Fruit fly (Drosophila melanogaster): ENCODE measurements around the gene CG15262.

Gene CG15262

DNA sequence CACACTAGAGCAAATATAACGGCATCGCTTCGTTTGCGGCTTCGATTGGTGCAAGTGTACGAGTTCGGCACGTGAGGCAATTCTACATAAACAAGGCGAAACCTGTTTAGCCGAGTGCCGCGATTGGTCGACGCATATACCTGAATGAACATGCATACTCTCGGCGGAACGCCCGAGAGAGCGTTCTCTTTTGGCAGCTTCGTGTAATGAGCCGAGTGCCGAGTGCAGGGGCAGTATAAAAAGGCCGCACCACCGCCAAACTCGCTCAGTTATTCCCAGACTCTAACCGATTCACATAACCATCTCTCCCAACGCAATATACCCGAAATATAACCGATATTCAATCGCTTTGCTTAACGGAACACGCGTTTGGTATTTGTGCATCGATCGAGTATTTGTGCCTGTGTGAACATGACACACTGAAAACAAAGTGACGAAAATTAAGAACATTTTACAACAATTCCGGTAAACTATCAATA, 36.0 kb downstream of the CG15262 start, which contains the start of gene esg:
esg (plus strand) TSS at position 265 of the 479 bp plus-strand sequence.
- TF ChIP-seq kay (GFP tag; ENCODE audit: borderline replicate concordance) (peak; percentile 41), pad (GFP tag; optimal IDR thresholded peaks at IDR 0.05) (peak; percentile 58), Hr96 (GFP tag; optimal IDR thresholded peaks at IDR 0.05) (no peak), ovo (GFP tag; optimal IDR thresholded peaks at IDR 0.05) (peak; percentile 83)

DNA sequence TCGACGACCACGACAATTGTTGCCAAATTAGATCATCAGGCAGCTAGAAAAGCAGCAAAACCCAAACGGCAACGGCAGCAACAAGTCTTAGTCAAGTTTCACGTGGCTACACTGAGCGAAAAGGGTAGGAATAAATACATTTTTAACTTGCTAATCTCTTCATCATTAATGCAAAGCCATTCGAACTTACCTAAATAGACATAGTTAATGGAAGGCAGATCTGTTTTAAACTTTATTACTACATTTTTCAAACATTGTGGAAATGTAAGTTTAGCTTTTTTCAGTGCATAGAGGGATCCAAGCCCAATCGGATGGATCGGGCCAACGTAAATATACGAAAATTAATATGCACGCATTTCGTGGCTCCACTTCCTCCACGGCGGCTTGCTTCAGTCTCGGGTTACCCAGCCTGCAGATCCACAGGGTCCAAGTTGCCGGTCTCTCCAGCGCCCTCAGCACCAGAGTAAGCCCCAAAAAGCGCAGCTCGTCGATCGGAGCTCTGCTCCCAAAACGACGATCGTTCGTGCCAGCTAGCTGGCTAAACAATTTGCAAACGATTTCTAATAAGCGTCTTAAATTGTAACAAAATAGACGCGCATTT, 39.7 kb downstream of the CG15262 start:
- no peak for TF ChIP-seq toe (GFP tag; optimal IDR thresholded peaks at IDR 0.05)
- TF ChIP-seq CG7045 (GFP tag; optimal IDR thresholded peaks at IDR 0.05), result no peak
- no peak for TF ChIP-seq cnc (optimal IDR thresholded peaks at IDR 0.05)
- TF ChIP-seq pad (GFP tag; optimal IDR thresholded peaks at IDR 0.05), result no peak
- TF ChIP-seq cic (GFP tag; optimal IDR thresholded peaks at IDR 0.05), result no peak
- TF ChIP-seq CG5204 (GFP tag; optimal IDR thresholded peaks at IDR 0.05), result no peak

DNA sequence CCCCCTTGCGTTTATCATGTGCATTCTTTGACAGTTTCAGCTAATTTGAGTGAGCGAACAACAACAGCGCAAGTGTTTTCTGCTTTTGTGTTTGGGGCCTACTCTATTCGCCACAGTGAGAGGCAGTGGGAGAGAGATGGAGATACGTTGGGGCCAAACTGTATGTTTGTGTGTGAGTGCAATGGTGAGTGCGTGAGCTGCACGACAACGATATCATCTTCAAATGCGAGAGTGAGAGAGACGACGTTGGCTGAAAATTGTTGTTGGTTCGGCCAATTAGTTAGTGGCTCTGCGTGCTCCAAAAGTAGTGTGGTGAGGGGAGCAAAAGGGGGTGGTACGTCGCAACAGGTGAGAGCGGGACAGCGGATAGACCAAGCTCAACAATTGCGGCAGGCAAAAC, 42.0 kb downstream of the CG15262 start:
- TF ChIP-seq CG33017 (tag; optimal IDR thresholded peaks at IDR 0.05) (no peak), CG7101 (tag; optimal IDR thresholded peaks at IDR 0.05) (no peak), Mnt (GFP tag; optimal IDR thresholded peaks at IDR 0.05) (no peak), Crg-1 (GFP tag; optimal IDR thresholded peaks at IDR 0.05) (no peak), kay (GFP tag; ENCODE audit: borderline replicate concordance) (no peak), Hr96 (GFP tag; optimal IDR thresholded peaks at IDR 0.05) (no peak), cnc (optimal IDR thresholded peaks at IDR 0.05) (no peak), pad (GFP tag; optimal IDR thresholded peaks at IDR 0.05) (no peak), CG14711 (tag; optimal IDR thresholded peaks at IDR 0.05) (no peak), Clk (GFP tag; optimal IDR thresholded peaks at IDR 0.05) (no peak), CG7045 (GFP tag; optimal IDR thresholded peaks at IDR 0.05) (no peak), ovo (GFP tag; optimal IDR thresholded peaks at IDR 0.05) (no peak)

DNA sequence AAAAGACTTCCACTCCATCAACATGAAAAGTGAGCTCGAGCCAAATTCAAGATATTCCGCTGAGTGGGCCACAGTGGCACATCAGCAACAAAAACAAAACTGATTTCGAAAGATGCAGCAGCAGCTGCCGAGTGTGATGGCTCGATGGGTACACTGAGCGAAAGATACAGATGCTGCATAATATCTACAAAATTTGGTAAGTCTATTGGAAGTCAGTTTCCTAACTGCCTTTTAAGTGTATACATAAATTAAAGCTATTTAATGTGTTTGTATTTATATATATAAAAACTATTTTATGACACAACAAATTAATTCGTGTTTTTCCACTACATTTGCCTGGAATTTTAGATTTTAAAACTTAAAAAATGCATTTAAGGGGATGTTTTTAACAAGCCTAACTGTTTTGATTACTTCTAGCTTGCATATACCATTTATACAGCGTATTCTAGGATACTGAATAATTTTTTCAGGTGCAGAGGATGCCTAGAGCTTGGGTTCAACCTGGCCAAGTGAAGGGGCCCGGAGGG, 45.8 kb downstream of the CG15262 start:
- TF ChIP-seq Crg-1 (GFP tag; optimal IDR thresholded peaks at IDR 0.05) (no peak), CG7101 (tag; optimal IDR thresholded peaks at IDR 0.05) (no peak), Clk (GFP tag; optimal IDR thresholded peaks at IDR 0.05) (no peak), CG12768 (GFP tag; optimal IDR thresholded peaks at IDR 0.05) (no peak), tj (GFP tag; optimal IDR thresholded peaks at IDR 0.05) (no peak), CG1620 (GFP tag; optimal IDR thresholded peaks at IDR 0.05) (no peak), ovo (GFP tag; optimal IDR thresholded peaks at IDR 0.05) (no peak), cic (GFP tag; optimal IDR thresholded peaks at IDR 0.05) (no peak), CG33017 (tag; optimal IDR thresholded peaks at IDR 0.05) (no peak), Mnt (GFP tag; optimal IDR thresholded peaks at IDR 0.05) (no peak), bab1 (GFP tag; optimal IDR thresholded peaks at IDR 0.05) (no peak), CG14711 (tag; optimal IDR thresholded peaks at IDR 0.05) (no peak), kay (GFP tag; ENCODE audit: borderline replicate concordance) (no peak), toe (GFP tag; optimal IDR thresholded peaks at IDR 0.05) (no peak), CG5204 (GFP tag; optimal IDR thresholded peaks at IDR 0.05) (no peak), CG7045 (GFP tag; optimal IDR thresholded peaks at IDR 0.05) (no peak)

DNA sequence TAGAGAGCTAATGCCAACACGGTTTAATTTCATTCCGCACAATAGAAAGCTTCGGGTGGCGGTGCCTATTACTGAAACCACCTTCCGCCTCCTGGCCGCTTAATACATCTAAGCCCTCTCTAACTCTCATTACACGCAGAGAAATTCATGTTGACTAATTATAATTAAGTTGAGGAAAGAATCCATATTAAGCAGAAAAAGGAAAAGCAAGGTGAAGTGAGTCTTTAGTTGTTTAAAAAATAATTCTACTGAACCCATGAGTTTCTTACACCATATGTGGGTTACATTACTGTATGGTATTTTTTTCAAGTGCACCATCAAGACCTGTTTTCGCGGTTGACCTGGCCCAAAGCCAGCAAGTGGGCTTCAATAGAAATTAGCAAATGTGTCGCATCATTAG, 47.7 kb downstream of the CG15262 start:
- TF ChIP-seq toe (GFP tag; optimal IDR thresholded peaks at IDR 0.05), result no peak
- no peak for TF ChIP-seq CG33017 (tag; optimal IDR thresholded peaks at IDR 0.05)
- TF ChIP-seq bab1 (GFP tag; optimal IDR thresholded peaks at IDR 0.05), result no peak
- no peak for TF ChIP-seq CG12768 (GFP tag; optimal IDR thresholded peaks at IDR 0.05)
- TF ChIP-seq Crg-1 (GFP tag; optimal IDR thresholded peaks at IDR 0.05), result no peak
- TF ChIP-seq CG7101 (tag; optimal IDR thresholded peaks at IDR 0.05), result no peak
- no peak for TF ChIP-seq Hr96 (GFP tag; optimal IDR thresholded peaks at IDR 0.05)
- TF ChIP-seq CG11617 (GFP tag; optimal IDR thresholded peaks at IDR 0.05), result no peak
- TF ChIP-seq cic (GFP tag; optimal IDR thresholded peaks at IDR 0.05), result no peak
- TF ChIP-seq Mnt (GFP tag; optimal IDR thresholded peaks at IDR 0.05), result no peak
- TF ChIP-seq CG1620 (GFP tag; optimal IDR thresholded peaks at IDR 0.05), result no peak
- TF ChIP-seq Clk (GFP tag; optimal IDR thresholded peaks at IDR 0.05), result no peak
